Fruit fly (Drosophila melanogaster) whole organism, prepupa: ENCODE measurements around the gene pkm.

Experiments
- Blimp-1 ChIP-seq: fragments of 200-800 bp; sonication (Bioruptor generic); optimal IDR thresholded peaks from 3 replicates; lab custom pipeline; 2017; ENCODE audit warnings: missing biosample characterization, missing genetic modification characterization, mild to moderate bottlenecking, moderate library complexity, missing genetic modification reagents
- CG10631 ChIP-seq: fragments of 200-800 bp; sonication (Bioruptor generic); optimal IDR thresholded peaks from 2 replicates; lab custom pipeline; 2016; ENCODE audit warnings: missing biosample characterization, missing genetic modification characterization
- CG10669 ChIP-seq: fragments of 200-800 bp; sonication (Bioruptor generic); optimal IDR thresholded peaks from 3 replicates; lab custom pipeline; 2018; ENCODE audit warnings: missing biosample characterization, mild to moderate bottlenecking, missing genetic modification characterization, moderate library complexity
- CG11762 ChIP-seq: fragments of 200-800 bp; sonication (Bioruptor generic); optimal IDR thresholded peaks from 3 replicates; lab custom pipeline; 2016; ENCODE audit warnings: missing biosample characterization, missing genetic modification characterization; ENCODE audit not compliant: insufficient read depth
- CG15336 ChIP-seq: fragments of 200-800 bp; sonication (Bioruptor generic); IDR thresholded peaks from 2 replicates; pipeline ENCODE4 v1.3.6; 2022; ENCODE audit warnings: missing biosample characterization, missing genetic modification characterization
- CG1621 ChIP-seq: fragments of 200-800 bp; sonication (Bioruptor generic); optimal IDR thresholded peaks from 3 replicates; lab custom pipeline; 2018; ENCODE audit warnings: missing biosample characterization, mild to moderate bottlenecking, missing genetic modification characterization
- CG3032 ChIP-seq: fragments of 200-800 bp; optimal IDR thresholded peaks from 2 replicates; lab custom pipeline; 2019; ENCODE audit warnings: missing biosample characterization, mild to moderate bottlenecking, missing genetic modification characterization, moderate library complexity
- CG31627 ChIP-seq: fragments of 200-800 bp; sonication (Bioruptor generic); optimal IDR thresholded peaks from 3 replicates; lab custom pipeline; 2016; ENCODE audit warnings: missing biosample characterization, missing genetic modification characterization
- CG32006 ChIP-seq: fragments of 200-800 bp; sonication (Bioruptor generic); optimal IDR thresholded peaks from 3 replicates; lab custom pipeline; 2017; ENCODE audit warnings: missing biosample characterization, mild to moderate bottlenecking, missing genetic modification characterization
- CG34406 ChIP-seq: fragments of 200-800 bp; sonication (Bioruptor generic); optimal IDR thresholded peaks from 3 replicates; lab custom pipeline; 2016; ENCODE audit warnings: missing biosample characterization, missing genetic modification characterization
- CG3919 ChIP-seq: fragments of 200-800 bp; sonication (Bioruptor generic); optimal IDR thresholded peaks from 3 replicates; lab custom pipeline; 2016; ENCODE audit warnings: missing biosample characterization, missing genetic modification characterization
- CG4318 ChIP-seq: fragments of 200-800 bp; sonication (Bioruptor generic); optimal IDR thresholded peaks from 3 replicates; lab custom pipeline; 2017; ENCODE audit warnings: missing biosample characterization, mild to moderate bottlenecking, missing genetic modification characterization
- CG6163 ChIP-seq: fragments of 200-800 bp; sonication (Bioruptor generic); IDR thresholded peaks from 3 replicates; pipeline ENCODE4 v1.3.6; 2022; ENCODE audit warnings: missing biosample characterization, missing genetic modification characterization
- CG6276 ChIP-seq: fragments of 200-800 bp; sonication (Bioruptor generic); optimal IDR thresholded peaks from 2 replicates; lab custom pipeline; 2017; ENCODE audit warnings: missing biosample characterization, mild to moderate bottlenecking, missing genetic modification characterization
- CG6792 ChIP-seq: fragments of 200-800 bp; sonication (Bioruptor generic); optimal IDR thresholded peaks from 3 replicates; lab custom pipeline; 2016; ENCODE audit warnings: missing biosample characterization, missing genetic modification characterization
- CG6808 ChIP-seq: fragments of 200-800 bp; sonication (Bioruptor generic); optimal IDR thresholded peaks from 3 replicates; lab custom pipeline; 2017; ENCODE audit warnings: missing biosample characterization, missing genetic modification characterization, mild to moderate bottlenecking, moderate library complexity, missing genetic modification reagents
- CG6854 ChIP-seq: fragments of 200-800 bp; sonication (Bioruptor generic); optimal IDR thresholded peaks from 2 replicates; lab custom pipeline; 2017; ENCODE audit warnings: missing biosample characterization, mild to moderate bottlenecking, missing genetic modification characterization
- CG7368 ChIP-seq: fragments of 200-800 bp; sonication (Bioruptor generic); optimal IDR thresholded peaks from 3 replicates; lab custom pipeline; 2016; ENCODE audit warnings: missing biosample characterization, missing genetic modification characterization
- CG8119 ChIP-seq: fragments of 200-800 bp; sonication (Bioruptor generic); IDR thresholded peaks from 3 replicates; pipeline ENCODE4 v1.3.6; 2022; ENCODE audit warnings: missing biosample characterization, missing genetic modification characterization
- CG8319 ChIP-seq: fragments of 200-800 bp; sonication (Bioruptor generic); optimal IDR thresholded peaks from 3 replicates; lab custom pipeline; 2016; ENCODE audit warnings: missing biosample characterization, missing genetic modification characterization
- CG8632 ChIP-seq: fragments of 200-800 bp; sonication (Bioruptor generic); optimal IDR thresholded peaks from 3 replicates; lab custom pipeline; 2016; ENCODE audit warnings: missing biosample characterization, missing genetic modification characterization
- Eip75B ChIP-seq: fragments of 200-800 bp; sonication (Bioruptor generic); optimal IDR thresholded peaks from 3 replicates; lab custom pipeline; 2016; ENCODE audit warnings: missing biosample characterization, missing genetic modification characterization
- Eip78C ChIP-seq: fragments of 200-800 bp; sonication (Bioruptor generic); peaks from one replicate; lab custom pipeline; 2016; ENCODE audit warnings: missing biosample characterization, missing genetic modification characterization
- Ets21C ChIP-seq: fragments of 200-800 bp; sonication (Bioruptor generic); optimal IDR thresholded peaks from 3 replicates; lab custom pipeline; 2016; ENCODE audit warnings: missing biosample characterization, missing genetic modification characterization
- Ets96B ChIP-seq: fragments of 200-800 bp; optimal IDR thresholded peaks from 2 replicates; lab custom pipeline; 2019; ENCODE audit warnings: missing biosample characterization, mild to moderate bottlenecking, missing genetic modification characterization, moderate library complexity
- Gug ChIP-seq: fragments of 200-800 bp; sonication (Bioruptor generic); IDR thresholded peaks from 2 replicates; pipeline ENCODE4 v1.3.6; 2022; ENCODE audit warnings: missing biosample characterization, missing genetic modification characterization
- Hr38 ChIP-seq: sonication (Bioruptor generic); optimal IDR thresholded peaks from 2 replicates; lab custom pipeline; 2016; ENCODE audit warnings: missing biosample characterization, missing genetic modification characterization
- Hr4 ChIP-seq: fragments of 200-800 bp; sonication (Bioruptor generic); optimal IDR thresholded peaks from 3 replicates; lab custom pipeline; 2016; ENCODE audit warnings: missing biosample characterization, missing genetic modification characterization
- Lpt ChIP-seq: fragments of 200-800 bp; sonication (Bioruptor generic); optimal IDR thresholded peaks from 3 replicates; lab custom pipeline; 2016; ENCODE audit warnings: missing biosample characterization, missing genetic modification characterization
- Met ChIP-seq: fragments of 200-800 bp; sonication (Bioruptor generic); optimal IDR thresholded peaks from 3 replicates; lab custom pipeline; 2016; ENCODE audit warnings: missing biosample characterization, missing genetic modification characterization
- OdsH ChIP-seq: fragments of 200-800 bp; sonication (Bioruptor generic); optimal IDR thresholded peaks from 3 replicates; lab custom pipeline; 2016; ENCODE audit warnings: missing biosample characterization, missing genetic modification characterization
- Sox102F ChIP-seq: fragments of 200-800 bp; sonication (Bioruptor generic); optimal IDR thresholded peaks from 2 replicates; lab custom pipeline; 2016; ENCODE audit warnings: missing biosample characterization, mild to moderate bottlenecking, missing genetic modification characterization
- Sox14 ChIP-seq: fragments of 200-800 bp; sonication (Bioruptor generic); optimal IDR thresholded peaks from 3 replicates; lab custom pipeline; 2016; ENCODE audit warnings: missing biosample characterization, missing genetic modification characterization
- Sox15 ChIP-seq: fragments of 200-800 bp; sonication (Bioruptor generic); optimal IDR thresholded peaks from 3 replicates; lab custom pipeline; 2016; ENCODE audit warnings: missing biosample characterization, missing genetic modification characterization
- achi ChIP-seq: fragments of 200-800 bp; sonication (Bioruptor generic); optimal IDR thresholded peaks from 3 replicates; lab custom pipeline; 2016; ENCODE audit warnings: missing biosample characterization, missing genetic modification characterization
- acj6 ChIP-seq: fragments of 200-800 bp; sonication (Bioruptor generic); optimal IDR thresholded peaks from 3 replicates; lab custom pipeline; 2016; ENCODE audit warnings: missing biosample characterization, missing genetic modification characterization
- cyc ChIP-seq: fragments of 200-800 bp; sonication (Bioruptor generic); optimal IDR thresholded peaks from 3 replicates; lab custom pipeline; 2016; ENCODE audit warnings: missing biosample characterization, missing genetic modification characterization
- dac ChIP-seq: fragments of 200-800 bp; sonication (Bioruptor generic); optimal IDR thresholded peaks from 2 replicates; lab custom pipeline; 2017; ENCODE audit warnings: missing biosample characterization, mild to moderate bottlenecking, missing genetic modification characterization
- dsx ChIP-seq: fragments of 200-800 bp; optimal IDR thresholded peaks from 3 replicates; lab custom pipeline; 2019; ENCODE audit warnings: missing biosample characterization, mild to moderate bottlenecking, missing genetic modification characterization, moderate library complexity; ENCODE audit not compliant: poor library complexity, severe bottlenecking
- fd59A ChIP-seq: fragments of 200-800 bp; sonication (Bioruptor generic); optimal IDR thresholded peaks from 2 replicates; lab custom pipeline; 2017; ENCODE audit warnings: missing biosample characterization, mild to moderate bottlenecking, missing genetic modification characterization, missing genetic modification reagents
- fd85E ChIP-seq: fragments of 200-800 bp; sonication (Bioruptor generic); optimal IDR thresholded peaks from 3 replicates; lab custom pipeline; 2016; ENCODE audit warnings: missing biosample characterization, missing genetic modification characterization
- lz ChIP-seq: fragments of 200-800 bp; sonication (Bioruptor generic); optimal IDR thresholded peaks from 3 replicates; lab custom pipeline; 2016; ENCODE audit warnings: missing biosample characterization, missing genetic modification characterization
- pdm3 ChIP-seq: fragments of 200-800 bp; sonication (Bioruptor generic); optimal IDR thresholded peaks from 3 replicates; lab custom pipeline; 2016; ENCODE audit warnings: missing biosample characterization, missing genetic modification characterization
- salr ChIP-seq, 2 experiments: fragments of 200-800 bp; sonication (Bioruptor generic); optimal IDR thresholded peaks; 3 replicates each; lab custom pipeline; 2016 to 2018; ENCODE audit warnings: missing biosample characterization in 2 of 2, missing genetic modification characterization in 2 of 2, mild to moderate bottlenecking in 1 of 2
- spab ChIP-seq: fragments of 200-800 bp; sonication (Bioruptor generic); optimal IDR thresholded peaks from 2 replicates; lab custom pipeline; 2017; ENCODE audit warnings: missing biosample characterization, mild to moderate bottlenecking, missing genetic modification characterization, missing genetic modification reagents
- ss ChIP-seq, 2 experiments: fragments of 200-800 bp; sonication (Bioruptor generic); optimal IDR thresholded peaks; 2 replicates in 1 of 2; 3 replicates in 1 of 2; lab custom pipeline; 2017 to 2018; ENCODE audit warnings: mild to moderate bottlenecking in 2 of 2, missing biosample characterization in 2 of 2, missing genetic modification characterization in 2 of 2, moderate library complexity in 1 of 2
- svp ChIP-seq: fragments of 200-800 bp; sonication (Bioruptor generic); peaks from one replicate; lab custom pipeline; 2016; ENCODE audit warnings: missing biosample characterization, missing genetic modification characterization
- topi ChIP-seq: fragments of 200-800 bp; sonication (Bioruptor generic); optimal IDR thresholded peaks from 3 replicates; lab custom pipeline; 2016; ENCODE audit warnings: missing biosample characterization, missing genetic modification characterization
- vri ChIP-seq: fragments of 200-800 bp; sonication (Bioruptor generic); optimal IDR thresholded peaks from 3 replicates; lab custom pipeline; 2016; ENCODE audit warnings: missing biosample characterization, mild to moderate bottlenecking, missing genetic modification characterization

pkm gene

dm6 chrX:11555070-11555469 lies 28.9 kb downstream of the pkm start (continued):
- TF ChIP-seq Lpt (GFP tag; lab: Kevin White, UChicago), result no peak
- no peak for TF ChIP-seq vri
- TF ChIP-seq Ets96B (tag; lab: Kevin White, UChicago), result peak; percentile 15
- no peak for TF ChIP-seq achi (GFP tag; lab: Kevin White, UChicago)
- no peak for TF ChIP-seq CG6808
- no peak for TF ChIP-seq CG7368 (GFP tag; lab: Kevin White, UChicago)
- no peak for TF ChIP-seq CG4318 (GFP tag; lab: Kevin White, UChicago)
- TF ChIP-seq Sox15 (GFP tag; lab: Kevin White, UChicago), result no peak
- TF ChIP-seq dsx (GFP tag; lab: Kevin White, UChicago), result no peak
- TF ChIP-seq cyc (GFP tag; lab: Kevin White, UChicago), result peak; percentile 1
- no peak for TF ChIP-seq spab (GFP tag; lab: Kevin White, UChicago)
- TF ChIP-seq topi (GFP tag; lab: Kevin White, UChicago), result no peak
- no peak for TF ChIP-seq fd85E (GFP tag; lab: Kevin White, UChicago)
- TF ChIP-seq Gug (GFP tag; lab: Robert Waterston, UW), result no peak
- no peak for TF ChIP-seq Hr38 (GFP tag; lab: Kevin White, UChicago)
- TF ChIP-seq Hr4, result no peak
- TF ChIP-seq CG15336, result 0 out of 2 replicates have a peak, but pooled peaks have one; percentile 13
- TF ChIP-seq CG32006 (GFP tag; lab: Kevin White, UChicago), result no peak
- peak; percentile 20 for TF ChIP-seq Sox102F (GFP tag; lab: Kevin White, UChicago)
- TF ChIP-seq CG1621, result no peak
- TF ChIP-seq lz (GFP tag; lab: Kevin White, UChicago), result peak; percentile 1
- peak; percentile 5 for TF ChIP-seq OdsH (GFP tag; lab: Kevin White, UChicago)
- no peak for TF ChIP-seq salr (GFP tag; optimal IDR thresholded peaks at IDR 0.05; lab: Kevin White, UChicago)
- TF ChIP-seq CG8632 (GFP tag; lab: Kevin White, UChicago), result no peak
- TF ChIP-seq Met, result no peak
- no peak for TF ChIP-seq CG8319

- TF ChIP-seq lz (GFP tag; lab: Kevin White, UChicago), result peak; percentile 34
- peak; percentile 38 for TF ChIP-seq CG6792 (GFP tag; lab: Kevin White, UChicago)
- no peak for TF ChIP-seq CG11762 (GFP tag; lab: Kevin White, UChicago)
- TF ChIP-seq CG3032 (tag; lab: Kevin White, UChicago), result peak; percentile 16
- TF ChIP-seq fd59A (GFP tag; lab: Kevin White, UChicago), result no peak
- peak; percentile 50 for TF ChIP-seq CG31627 (GFP tag; lab: Kevin White, UChicago)
- TF ChIP-seq topi (GFP tag; lab: Kevin White, UChicago), result peak; percentile 66
- TF ChIP-seq Eip78C (GFP tag; lab: Kevin White, UChicago), result peak; percentile 74
- TF ChIP-seq svp (GFP tag; lab: Kevin White, UChicago), result peak; percentile 70
- no peak for TF ChIP-seq Blimp-1 (GFP tag; lab: Kevin White, UChicago)
- TF ChIP-seq ss (GFP tag; optimal IDR thresholded peaks at IDR 0.05; lab: Kevin White, UChicago), result no peak
- TF ChIP-seq Lpt (GFP tag; lab: Kevin White, UChicago), result no peak
- TF ChIP-seq Sox14, result peak; percentile 37
- no peak for TF ChIP-seq dac (GFP tag; lab: Kevin White, UChicago)
- no peak for TF ChIP-seq CG1621
- TF ChIP-seq vri, result peak; percentile 25
- peak; percentile 17 for TF ChIP-seq CG32006 (GFP tag; lab: Kevin White, UChicago)
- TF ChIP-seq Hr38 (GFP tag; lab: Kevin White, UChicago), result no peak
- TF ChIP-seq dsx (GFP tag; lab: Kevin White, UChicago), result no peak
- TF ChIP-seq CG6276 (GFP tag; lab: Kevin White, UChicago), result no peak
- peak; percentile 26 for TF ChIP-seq CG10669 (GFP tag; lab: Kevin White, UChicago)
- peak; percentile 40 for TF ChIP-seq CG3919 (GFP tag; lab: Kevin White, UChicago)
- TF ChIP-seq Eip75B (GFP tag; lab: Kevin White, UChicago), result peak; percentile 23
- peak; percentile 47; the same call in 1 of the 3 replicates for TF ChIP-seq CG8119 (GFP tag; lab: Robert Waterston, UW)
- TF ChIP-seq CG34406 (GFP tag; lab: Kevin White, UChicago), result no peak
- peak; percentile 34; the same call in 1 of the 2 replicates for TF ChIP-seq CG15336
- peak; percentile 24 for TF ChIP-seq CG8632 (GFP tag; lab: Kevin White, UChicago)
- no peak for TF ChIP-seq CG6163
- peak; percentile 49 for TF ChIP-seq pdm3 (GFP tag; lab: Kevin White, UChicago)
- TF ChIP-seq achi (GFP tag; lab: Kevin White, UChicago), result peak; percentile 57
- TF ChIP-seq CG10631 (GFP tag; lab: Kevin White, UChicago), result peak; percentile 40
- peak; percentile 33 for TF ChIP-seq OdsH (GFP tag; lab: Kevin White, UChicago)
- TF ChIP-seq CG6854, result no peak
- no peak for TF ChIP-seq CG7368 (GFP tag; lab: Kevin White, UChicago)
- peak; percentile 25 for TF ChIP-seq acj6 (GFP tag; lab: Kevin White, UChicago)
- no peak for TF ChIP-seq CG6808
- peak; percentile 42 for TF ChIP-seq Ets21C (GFP tag; lab: Kevin White, UChicago)
These were observed 33.9 kb downstream of the pkm start for dm6 chrX:11550078-11550477.
